Fruit fly (Drosophila melanogaster): ENCODE results near the gene msk.
A peak's percentile ranks its signal among the peaks of the same experiment; 100 is the strongest.

Gene msk

dm6 chr3L:8096106-8096558 lies 19.8 kb upstream of the msk start (continued):
- TF ChIP-seq CG2678 (tag; optimal IDR thresholded peaks at IDR 0.05) (peak; percentile 96), tup (GFP tag; optimal IDR thresholded peaks at IDR 0.05) (peak; percentile 82), CG16779 (GFP tag; IDR thresholded peaks at IDR 0.05) (peak; percentile 86), ranshi (GFP tag; IDR thresholded peaks at IDR 0.05) (peak; percentile 93), Pdp1 (GFP tag; optimal IDR thresholded peaks at IDR 0.05) (peak; percentile 78 to 88), crc (GFP tag; optimal IDR thresholded peaks at IDR 0.05) (peak; percentile 62), CG8388 (GFP tag; optimal IDR thresholded peaks at IDR 0.05) (peak; percentile 86), CG6175 (GFP tag; IDR thresholded peaks at IDR 0.05) (peak; percentile 92), nerfin-2 (GFP tag; IDR thresholded peaks at IDR 0.05; ENCODE audit: partially characterized antibody) (no peak), CG14710 (tag; optimal IDR thresholded peaks at IDR 0.05) (peak; percentile 45), CG30403 (GFP tag; optimal IDR thresholded peaks at IDR 0.05) (peak; percentile 96), HHEX (GFP tag; optimal IDR thresholded peaks at IDR 0.05) (peak; percentile 97), Sin3A (optimal IDR thresholded peaks at IDR 0.05) (no peak), CG33557 (GFP tag; optimal IDR thresholded peaks at IDR 0.05) (no peak), salm (tag; optimal IDR thresholded peaks at IDR 0.05) (peak; percentile 89), toy (GFP tag; IDR thresholded peaks at IDR 0.05) (peak; percentile 89), CG2199 (GFP tag; IDR thresholded peaks at IDR 0.05) (no peak; the same call in 2 of the 3 replicates), sima (GFP tag; optimal IDR thresholded peaks at IDR 0.05) (no peak), CG8924 (tag; optimal IDR thresholded peaks at IDR 0.05) (peak; percentile 97), HLH3B (GFP tag; IDR thresholded peaks at IDR 0.05) (peak; percentile 84), CG11695 (GFP tag; IDR thresholded peaks at IDR 0.05) (peak; percentile 96), aop (GFP tag; IDR thresholded peaks at IDR 0.05) (no peak), Blimp-1 (GFP tag; optimal IDR thresholded peaks at IDR 0.05) (peak; percentile 72), BEAF-32 (GFP tag; optimal IDR thresholded peaks at IDR 0.05) (peak; percentile 17), CG7372 (GFP tag; IDR thresholded peaks at IDR 0.05) (peak; percentile 95), knrl (GFP tag; IDR thresholded peaks at IDR 0.05; ENCODE audit: partially characterized antibody) (no peak), CG7556 (GFP tag; optimal IDR thresholded peaks at IDR 0.05) (peak; percentile 98), ato (GFP tag; IDR thresholded peaks at IDR 0.05; ENCODE audit: partially characterized antibody) (no peak), corto (GFP tag; optimal IDR thresholded peaks at IDR 0.05) (peak; percentile 79), CG42726 (GFP tag; IDR thresholded peaks at IDR 0.05; ENCODE audit: partially characterized antibody) (no peak), CG8359 (GFP tag; optimal IDR thresholded peaks at IDR 0.05; ENCODE audit: borderline replicate concordance) (peak; percentile 63), pho (GFP tag; optimal IDR thresholded peaks at IDR 0.05) (peak; percentile 86), H15 (GFP tag; IDR thresholded peaks at IDR 0.05) (peak; percentile 85), exex (tag; optimal IDR thresholded peaks at IDR 0.05) (peak; percentile 72), CG2129 (GFP tag; IDR thresholded peaks at IDR 0.05; ENCODE audit: partially characterized antibody) (no peak), CG4424 (GFP tag; optimal IDR thresholded peaks at IDR 0.05) (peak; percentile 88), abd-A (tag; optimal IDR thresholded peaks at IDR 0.05) (peak; percentile 56), CG9727 (GFP tag; optimal IDR thresholded peaks at IDR 0.05) (peak; percentile 94), Mes4 (GFP tag; optimal IDR thresholded peaks at IDR 0.05) (no peak), unc-4 (GFP tag; IDR thresholded peaks at IDR 0.05; ENCODE audit: partially characterized antibody) (no peak), crol (GFP tag; IDR thresholded peaks at IDR 0.05) (peak; percentile 40; the same call in 1 of the 2 replicates), CG2712 (tag; optimal IDR thresholded peaks at IDR 0.05) (peak; percentile 91), zfh2 (GFP tag; optimal IDR thresholded peaks at IDR 0.05) (peak; percentile 87), CG10321 (GFP tag; IDR thresholded peaks at IDR 0.05) (peak; percentile 71; the same call in 1 of the 2 replicates), pros (GFP tag; optimal IDR thresholded peaks at IDR 0.05) (no peak), grau (tag; optimal IDR thresholded peaks at IDR 0.05) (peak; percentile 97), psq (GFP tag; optimal IDR thresholded peaks at IDR 0.05) (peak; percentile 81), gsb-n (tag; optimal IDR thresholded peaks at IDR 0.05) (peak; percentile 61), row (GFP tag; IDR thresholded peaks at IDR 0.05) (peak; percentile 97), pum (GFP tag; optimal IDR thresholded peaks at IDR 0.05) (peak; percentile 72)

Data from whole organism, embryonic.